Fruit fly (Drosophila melanogaster) whole organism, embryonic: ENCODE results near the gene Dhod.

Experiments used
- Ada2b ChIP-seq: fragments of 200-800 bp; sonication (Bioruptor generic); IDR thresholded peaks from 2 replicates; pipeline ENCODE4 v1.3.6; 2022; ENCODE audit warnings: missing biosample characterization, missing genetic modification characterization
- Aef1 ChIP-seq: fragments of 200-800 bp; sonication (Bioruptor generic); IDR thresholded peaks from 3 replicates; pipeline ENCODE4 v1.3.6; 2022; ENCODE audit warnings: missing biosample characterization, missing genetic modification characterization
- Atf6 ChIP-seq: fragments of 200-800 bp; sonication (Bioruptor generic); IDR thresholded peaks from 2 replicates; pipeline ENCODE4 v1.3.6; 2022; ENCODE audit warnings: missing biosample characterization, missing genetic modification characterization
- BtbVII ChIP-seq: fragments of 200-800 bp; sonication (Bioruptor generic); optimal IDR thresholded peaks from 3 replicates; lab custom pipeline; 2017; ENCODE audit warnings: missing biosample characterization, mild to moderate bottlenecking, missing genetic modification characterization
- C15 ChIP-seq: fragments of 200-800 bp; sonication (Bioruptor generic); IDR thresholded peaks from 3 replicates; pipeline ENCODE4 v1.3.6; 2022; ENCODE audit warnings: missing biosample characterization, missing genetic modification characterization
- CG10209 ChIP-seq: fragments of 200-800 bp; sonication (Bioruptor generic); optimal IDR thresholded peaks from 3 replicates; lab custom pipeline; 2017; ENCODE audit warnings: missing biosample characterization, mild to moderate bottlenecking, missing genetic modification characterization, missing genetic modification reagents
- CG11398 ChIP-seq: fragments of 200-800 bp; sonication (Bioruptor generic); optimal IDR thresholded peaks from 2 replicates; lab custom pipeline; 2016; ENCODE audit warnings: missing biosample characterization, missing genetic modification characterization
- CG11723 ChIP-seq: fragments of 200-800 bp; sonication (Bioruptor generic); optimal IDR thresholded peaks from 2 replicates; lab custom pipeline; 2017; ENCODE audit warnings: missing biosample characterization, mild to moderate bottlenecking, missing genetic modification characterization
- CG12104 ChIP-seq: fragments of 200-800 bp; sonication (Bioruptor generic); optimal IDR thresholded peaks from 3 replicates; lab custom pipeline; 2016; ENCODE audit warnings: missing biosample characterization, missing genetic modification characterization
- CG12155 ChIP-seq: fragments of 200-800 bp; sonication (Bioruptor generic); optimal IDR thresholded peaks from 3 replicates; lab custom pipeline; 2016; ENCODE audit warnings: missing biosample characterization, missing genetic modification characterization
- CG15011 ChIP-seq: fragments of 200-800 bp; sonication (Bioruptor generic); optimal IDR thresholded peaks from 3 replicates; lab custom pipeline; 2018; ENCODE audit warnings: missing biosample characterization, mild to moderate bottlenecking, missing genetic modification characterization
- CG17186 ChIP-seq: fragments of 200-800 bp; sonication (Bioruptor generic); optimal IDR thresholded peaks from 3 replicates; lab custom pipeline; 2017; ENCODE audit warnings: missing biosample characterization, missing genetic modification reagents, missing genetic modification characterization
- CG18262 ChIP-seq: fragments of 200-800 bp; optimal IDR thresholded peaks from 3 replicates; lab custom pipeline; 2019; ENCODE audit warnings: missing biosample characterization, mild to moderate bottlenecking, missing genetic modification characterization, moderate library complexity
- CG3065 ChIP-seq: fragments of 200-800 bp; sonication (Bioruptor generic); optimal IDR thresholded peaks from 2 replicates; lab custom pipeline; 2016; ENCODE audit warnings: missing biosample characterization, missing genetic modification characterization
- CG3163 ChIP-seq: fragments of 200-800 bp; sonication (Bioruptor generic); optimal IDR thresholded peaks from 3 replicates; lab custom pipeline; 2016; ENCODE audit warnings: missing biosample characterization, missing genetic modification characterization
- CG32532 ChIP-seq: fragments of 200-800 bp; sonication (Bioruptor generic); IDR thresholded peaks from 2 replicates; pipeline ENCODE4 v1.3.6; 2022; ENCODE audit warnings: missing biosample characterization, missing genetic modification characterization
- CG32767 ChIP-seq: fragments of 200-800 bp; sonication (Bioruptor generic); IDR thresholded peaks from 2 replicates; pipeline ENCODE4 v1.3.6; 2022; ENCODE audit warnings: missing biosample characterization, missing genetic modification characterization
- CG34224 ChIP-seq: fragments of 200-800 bp; sonication (Bioruptor generic); IDR thresholded peaks from 3 replicates; pipeline ENCODE4 v1.3.6; 2022; ENCODE audit warnings: missing biosample characterization, missing genetic modification characterization; ENCODE audit not compliant: partially characterized antibody
- CG34376 ChIP-seq: fragments of 200-800 bp; sonication (Bioruptor generic); optimal IDR thresholded peaks from 2 replicates; lab custom pipeline; 2018; ENCODE audit warnings: missing biosample characterization, mild to moderate bottlenecking, missing genetic modification characterization
- CG3838 ChIP-seq: fragments of 200-800 bp; sonication (Bioruptor generic); optimal IDR thresholded peaks from 3 replicates; lab custom pipeline; 2016; ENCODE audit warnings: missing biosample characterization, missing genetic modification characterization
- CG6683 ChIP-seq: fragments of 200-800 bp; sonication (Bioruptor generic); optimal IDR thresholded peaks from 2 replicates; lab custom pipeline; 2017; ENCODE audit warnings: missing biosample characterization, mild to moderate bottlenecking, missing genetic modification characterization, missing genetic modification reagents
- CG6854 ChIP-seq: fragments of 200-800 bp; sonication (Bioruptor generic); optimal IDR thresholded peaks from 3 replicates; lab custom pipeline; 2017; ENCODE audit warnings: missing biosample characterization, mild to moderate bottlenecking, missing genetic modification characterization
- CG7928 ChIP-seq: fragments of 200-800 bp; sonication (Bioruptor generic); optimal IDR thresholded peaks from 2 replicates; lab custom pipeline; 2017; ENCODE audit warnings: missing biosample characterization, mild to moderate bottlenecking, missing genetic modification characterization
- CG8478 ChIP-seq: fragments of >200 bp; optimal IDR thresholded peaks from 2 replicates; lab custom pipeline; 2018
- CG8765 ChIP-seq: fragments of 200-800 bp; sonication (Bioruptor generic); IDR thresholded peaks from 2 replicates; pipeline ENCODE4 v1.3.6; 2022; ENCODE audit warnings: missing biosample characterization, missing genetic modification characterization
- CG9876 ChIP-seq: fragments of 200-800 bp; sonication (Bioruptor generic); optimal IDR thresholded peaks from 2 replicates; lab custom pipeline; 2016; ENCODE audit warnings: missing biosample characterization, missing genetic modification characterization
- D19B ChIP-seq: fragments of 200-800 bp; sonication (Bioruptor generic); optimal IDR thresholded peaks from 2 replicates; lab custom pipeline; 2017; ENCODE audit warnings: missing biosample characterization, mild to moderate bottlenecking, missing genetic modification characterization
- Dbx ChIP-seq: fragments of 200-800 bp; sonication (Bioruptor generic); IDR thresholded peaks from 3 replicates; pipeline ENCODE4 v1.3.6; 2022; ENCODE audit warnings: missing biosample characterization, missing genetic modification characterization
- Elba2 ChIP-seq: fragments of 200-800 bp; sonication (Bioruptor generic); optimal IDR thresholded peaks from 3 replicates; lab custom pipeline; 2016; ENCODE audit warnings: missing biosample characterization, missing genetic modification characterization
- Ets97D ChIP-seq: fragments of 200-800 bp; sonication (Bioruptor generic); optimal IDR thresholded peaks from 3 replicates; lab custom pipeline; 2016; ENCODE audit warnings: missing biosample characterization, missing genetic modification characterization
- Hand ChIP-seq: fragments of 200-800 bp; sonication (Bioruptor generic); optimal IDR thresholded peaks from 2 replicates; lab custom pipeline; 2017; ENCODE audit warnings: mild to moderate bottlenecking, missing biosample characterization, missing genetic modification reagents, missing genetic modification characterization
- Hr39 ChIP-seq: fragments of >200 bp; optimal IDR thresholded peaks from 2 replicates; lab custom pipeline; 2017
- Hsf ChIP-seq: fragments of 200-800 bp; sonication (Bioruptor generic); optimal IDR thresholded peaks from 3 replicates; lab custom pipeline; 2016; ENCODE audit warnings: missing biosample characterization, missing genetic modification characterization
- MTF-1 ChIP-seq: fragments of 200-800 bp; sonication (Bioruptor generic); optimal IDR thresholded peaks from 2 replicates; lab custom pipeline; 2018; ENCODE audit warnings: missing biosample characterization, mild to moderate bottlenecking, missing genetic modification characterization, borderline replicate concordance
- Sry-β ChIP-seq: fragments of 200-800 bp; sonication (Bioruptor generic); optimal IDR thresholded peaks from 2 replicates; lab custom pipeline; 2018; ENCODE audit warnings: missing biosample characterization, mild to moderate bottlenecking, missing genetic modification characterization, moderate library complexity
- Xrp1 ChIP-seq: fragments of 200-800 bp; sonication (Bioruptor generic); IDR thresholded peaks from 2 replicates; pipeline ENCODE4 v1.3.6; 2022; ENCODE audit warnings: missing biosample characterization, missing genetic modification characterization
- abd-A ChIP-seq: fragments of 200-800 bp; sonication (Bioruptor generic); optimal IDR thresholded peaks from 3 replicates; lab custom pipeline; 2019; ENCODE audit warnings: missing biosample characterization, mild to moderate bottlenecking, missing genetic modification characterization, moderate library complexity
- ato ChIP-seq: fragments of 200-800 bp; sonication (Bioruptor generic); IDR thresholded peaks from 2 replicates; pipeline ENCODE4 v1.3.6; 2022; ENCODE audit warnings: missing biosample characterization, missing genetic modification characterization; ENCODE audit not compliant: partially characterized antibody
- bcd ChIP-seq: fragments of 200-800 bp; sonication (Bioruptor generic); optimal IDR thresholded peaks from 2 replicates; lab custom pipeline; 2017; ENCODE audit warnings: missing biosample characterization, mild to moderate bottlenecking, missing genetic modification characterization
- corto ChIP-seq: fragments of 200-800 bp; sonication (Bioruptor generic); optimal IDR thresholded peaks from 2 replicates; lab custom pipeline; 2016; ENCODE audit warnings: missing biosample characterization, mild to moderate bottlenecking, missing genetic modification characterization, moderate library complexity
- dimm ChIP-seq: fragments of 200-800 bp; sonication (Bioruptor generic); IDR thresholded peaks from 2 replicates; pipeline ENCODE4 v1.3.6; 2022; ENCODE audit warnings: missing biosample characterization, missing genetic modification characterization
- esg ChIP-seq: fragments of 200-800 bp; sonication (Bioruptor generic); conservative IDR thresholded peaks from 2 replicates; pipeline ENCODE4 v1.3.6; 2022; ENCODE audit warnings: missing biosample characterization, missing genetic modification characterization
- klu ChIP-seq: fragments of 200-800 bp; sonication (Bioruptor generic); IDR thresholded peaks from 2 replicates; pipeline ENCODE4 v1.3.6; 2022; ENCODE audit warnings: missing biosample characterization, missing genetic modification characterization
- lov ChIP-seq, 2 experiments: fragments of 200-800 bp in 1 of 2; fragments of >200 bp in 1 of 2; sonication (Bioruptor generic) in 1 of 2; IDR thresholded peaks in 1 of 2; optimal IDR thresholded peaks in 1 of 2; 2 replicates in 1 of 2; 3 replicates in 1 of 2; pipeline versions ENCODE4 v1.3.6 to Lab custom; 2017 to 2022; ENCODE audit warnings: missing biosample characterization in 1 of 2, missing genetic modification characterization in 1 of 2
- maf-S ChIP-seq: fragments of 200-800 bp; sonication (Bioruptor generic); optimal IDR thresholded peaks from 2 replicates; lab custom pipeline; 2016; ENCODE audit warnings: missing biosample characterization, missing genetic modification characterization
- p53 ChIP-seq: fragments of 200-800 bp; sonication (Bioruptor generic); optimal IDR thresholded peaks from 2 replicates; lab custom pipeline; 2016; ENCODE audit warnings: missing biosample characterization, missing genetic modification characterization
- phol ChIP-seq: fragments of 200-800 bp; sonication (Bioruptor generic); optimal IDR thresholded peaks from 3 replicates; lab custom pipeline; 2018; ENCODE audit warnings: missing biosample characterization, mild to moderate bottlenecking, missing genetic modification characterization, moderate library complexity
- sisA ChIP-seq: fragments of 200-800 bp; sonication (Bioruptor generic); IDR thresholded peaks from 2 replicates; pipeline ENCODE4 v1.3.6; 2022; ENCODE audit warnings: missing biosample characterization, missing genetic modification characterization
- ssp ChIP-seq: fragments of 200-800 bp; sonication (Bioruptor generic); IDR thresholded peaks from 2 replicates; pipeline ENCODE4 v1.3.6; 2022; ENCODE audit warnings: missing biosample characterization, missing genetic modification characterization
- tin ChIP-seq: fragments of 200-800 bp; sonication (Bioruptor generic); optimal IDR thresholded peaks from 3 replicates; lab custom pipeline; 2016; ENCODE audit warnings: missing biosample characterization, missing genetic modification characterization
- trem ChIP-seq: fragments of 200-800 bp; optimal IDR thresholded peaks from 3 replicates; lab custom pipeline; 2019; ENCODE audit warnings: missing biosample characterization, mild to moderate bottlenecking, missing genetic modification characterization, moderate library complexity

Dhod gene

DNA sequence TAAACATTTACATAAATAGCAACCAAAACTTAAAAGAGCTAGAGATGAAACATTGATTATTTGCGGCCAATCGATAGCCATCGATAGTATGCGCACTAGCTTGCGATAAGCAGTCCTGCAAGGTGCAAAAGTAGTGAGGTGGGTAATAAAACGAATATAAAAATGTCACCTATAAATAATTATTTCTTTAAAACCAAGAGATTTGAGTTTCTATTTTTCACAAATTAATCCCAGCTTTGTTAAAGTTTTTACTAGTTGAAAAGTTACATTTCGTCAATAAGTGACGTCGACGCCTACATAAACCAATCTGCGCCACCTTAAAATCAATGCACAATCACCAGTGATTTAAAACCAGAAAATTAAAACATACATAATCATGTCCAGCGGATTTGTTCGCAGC is 2.0 kb downstream of the Dhod start, which contains the start of the genes Mkk4 and SLIRP2 (continued):
- peak; percentile 99 for TF ChIP-seq C15 (GFP tag; lab: Robert Waterston, UW)
- peak; percentile 99 for TF ChIP-seq esg (GFP tag; lab: Robert Waterston, UW)
- TF ChIP-seq Ada2b: peak; percentile 99
- peak; percentile 99 for TF ChIP-seq Xrp1 (GFP tag; lab: Robert Waterston, UW)
- TF ChIP-seq CG10209 (GFP tag; lab: Kevin White, UChicago): peak; percentile 99
- peak; percentile 99 for TF ChIP-seq CG32767
- peak; percentile 99 for TF ChIP-seq Aef1 (GFP tag; lab: Robert Waterston, UW)
- TF ChIP-seq maf-S (GFP tag; lab: Kevin White, UChicago): peak; percentile 99
- TF ChIP-seq CG11398: peak; percentile 98
- TF ChIP-seq CG7928 (GFP tag; lab: Kevin White, UChicago): peak; percentile 98
- TF ChIP-seq klu (GFP tag; lab: Robert Waterston, UW): peak; percentile 98
- peak; percentile 100 for TF ChIP-seq Hsf (GFP tag; lab: Kevin White, UChicago)
- TF ChIP-seq CG12104 (GFP tag; lab: Kevin White, UChicago): peak; percentile 99
- TF ChIP-seq Ets97D: peak; percentile 95
- TF ChIP-seq ato (GFP tag; lab: Robert Waterston, UW): peak; percentile 70
- TF ChIP-seq phol (tag; lab: Kevin White, UChicago): peak; percentile 99
- peak; percentile 94 for TF ChIP-seq ssp (GFP tag; lab: Robert Waterston, UW)
- no peak for TF ChIP-seq lov (optimal IDR thresholded peaks at IDR 0.05; lab: Kevin White, UChicago)
- peak; percentile 99 for TF ChIP-seq lov (GFP tag; IDR thresholded peaks at IDR 0.05; lab: Robert Waterston, UW)
- TF ChIP-seq Dbx (GFP tag; lab: Robert Waterston, UW): peak; percentile 99
- peak; percentile 97 for TF ChIP-seq CG9876 (GFP tag; lab: Kevin White, UChicago)
- TF ChIP-seq CG17186: peak; percentile 97
- TF ChIP-seq abd-A: no peak
- peak; percentile 99 for TF ChIP-seq tin (GFP tag; lab: Kevin White, UChicago)
- peak; percentile 95 for TF ChIP-seq Hand
- TF ChIP-seq trem: peak; percentile 97
- TF ChIP-seq D19B: peak; percentile 95
- peak; percentile 99 for TF ChIP-seq sisA (GFP tag; lab: Robert Waterston, UW)
- peak; percentile 99 for TF ChIP-seq CG32532 (GFP tag; lab: Robert Waterston, UW)
- peak; percentile 97 for TF ChIP-seq dimm (GFP tag; lab: Robert Waterston, UW)
- peak; percentile 98 for TF ChIP-seq BtbVII (GFP tag; lab: Kevin White, UChicago)
- TF ChIP-seq Elba2 (GFP tag; lab: Kevin White, UChicago): peak; percentile 95
- TF ChIP-seq corto (GFP tag; lab: Kevin White, UChicago): peak; percentile 95
- TF ChIP-seq Hr39 (lab: Kevin White, UChicago): no peak
- TF ChIP-seq MTF-1 (GFP tag; lab: Kevin White, UChicago): peak; percentile 97
- peak; percentile 97 for TF ChIP-seq CG6854 (GFP tag; lab: Kevin White, UChicago)
- peak; percentile 98 for TF ChIP-seq CG11723 (GFP tag; lab: Kevin White, UChicago)
- TF ChIP-seq CG3838 (GFP tag; lab: Kevin White, UChicago): peak; percentile 98
- TF ChIP-seq CG8478: no peak
- TF ChIP-seq CG15011 (GFP tag; lab: Kevin White, UChicago): peak; percentile 98
- TF ChIP-seq p53 (GFP tag; lab: Kevin White, UChicago): peak; percentile 97
- TF ChIP-seq CG12155 (GFP tag; lab: Kevin White, UChicago): peak; percentile 98
- TF ChIP-seq CG34376 (GFP tag; lab: Kevin White, UChicago): peak; percentile 98
- TF ChIP-seq CG34224 (GFP tag; lab: Robert Waterston, UW): peak; percentile 74
- TF ChIP-seq Sry-β: peak; percentile 75
- TF ChIP-seq CG3163 (GFP tag; lab: Kevin White, UChicago): peak; percentile 92
- peak; percentile 98 for TF ChIP-seq CG8765
- peak; percentile 99 for TF ChIP-seq Atf6 (GFP tag; lab: Robert Waterston, UW)
- TF ChIP-seq bcd (GFP tag; lab: Kevin White, UChicago): peak; percentile 99
- TF ChIP-seq CG18262 (tag; lab: Kevin White, UChicago): peak; percentile 99
- peak; percentile 98 for TF ChIP-seq CG3065 (GFP tag; lab: Kevin White, UChicago)
- TF ChIP-seq CG6683: peak; percentile 96
